Worm (Caenorhabditis elegans): ENCODE results near the gene clec-224.

DNA sequence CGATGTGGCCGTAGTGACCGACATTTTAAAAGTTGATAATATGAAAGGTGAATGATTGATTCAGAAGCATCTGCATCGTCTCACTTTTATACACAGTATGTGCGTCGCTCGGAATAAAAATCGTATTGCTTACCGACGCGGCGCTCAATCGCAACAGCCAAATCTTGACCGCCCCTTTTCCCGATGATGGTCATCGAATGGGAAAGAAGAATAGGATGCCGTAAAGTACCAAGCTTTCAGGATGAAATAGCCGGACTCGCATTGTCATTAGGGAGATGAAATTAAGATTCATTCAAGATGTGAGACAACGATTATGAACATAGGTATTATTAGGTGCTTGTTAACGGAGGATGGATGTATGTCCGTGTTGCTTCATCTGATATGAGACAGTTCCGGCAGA is 19.3 kb upstream of the clec-224 start, which contains the start of gene lon-3:
- TF ChIP-seq elt-3 (tag; optimal IDR thresholded peaks at IDR 0.05) (no peak), ztf-11 (tag; optimal IDR thresholded peaks at IDR 0.05) (no peak), cnd-1 (tag; optimal IDR thresholded peaks at IDR 0.05) (no peak), zip-8 (tag; optimal IDR thresholded peaks at IDR 0.05) (no peak), lin-13 (tag; optimal IDR thresholded peaks at IDR 0.05) (no peak), pha-4 (tag; optimal IDR thresholded peaks at IDR 0.05) (no peak)
